Worm (Caenorhabditis elegans) whole organism, L3 larva: ENCODE results near the gene F46F5.11.

Experiments
- ZK546.5 ChIP-seq: sonication (generic microtip); optimal IDR thresholded peaks from 2 replicates; lab custom pipeline; 2017; ENCODE audit warnings: missing biosample characterization, missing genetic modification characterization
- aly-2 ChIP-seq: fragments of 150-350 bp; optimal IDR thresholded peaks from 2 replicates; lab custom pipeline; 2014; ENCODE audit warnings: missing biosample characterization, missing genetic modification characterization
- ceh-28 ChIP-seq: fragments of 150-350 bp; optimal IDR thresholded peaks from 2 replicates; lab custom pipeline; 2014; ENCODE audit warnings: missing biosample characterization, missing genetic modification reagents, missing genetic modification characterization
- ceh-9 ChIP-seq: sonication (generic microtip); optimal IDR thresholded peaks from 2 replicates; lab custom pipeline; 2018; ENCODE audit warnings: missing biosample characterization, missing genetic modification characterization
- daf-12 ChIP-seq: fragments of 150-350 bp; optimal IDR thresholded peaks from 2 replicates; lab custom pipeline; 2014; ENCODE audit warnings: missing biosample characterization, missing genetic modification reagents, missing genetic modification characterization
- egl-27 ChIP-seq: sonication (generic microtip); optimal IDR thresholded peaks from 4 replicates; lab custom pipeline; 2017; ENCODE audit warnings: missing biosample characterization, missing genetic modification reagents, missing genetic modification characterization
- egl-5 ChIP-seq: fragments of 150-350 bp; optimal IDR thresholded peaks from 2 replicates; lab custom pipeline; 2017; ENCODE audit warnings: missing biosample characterization, missing genetic modification reagents, missing genetic modification characterization, inconsistent platforms
- elt-1 ChIP-seq: fragments of 150-350 bp; optimal IDR thresholded peaks from 2 replicates; lab custom pipeline; 2014; ENCODE audit warnings: missing biosample characterization, missing genetic modification characterization
- elt-2 ChIP-seq: sonication (generic microtip); optimal IDR thresholded peaks from 2 replicates; lab custom pipeline; 2016; ENCODE audit warnings: missing genetic modification reagents, mild to moderate bottlenecking, missing genetic modification characterization, missing compliant biosample characterization
- elt-3 ChIP-seq, 3 experiments: fragments of 150-350 bp in 1 of 3; sonication (generic microtip) in 2 of 3; optimal IDR thresholded peaks; 2 replicates in 2 of 3; 4 replicates in 1 of 3; lab custom pipeline; 2014 to 2017; ENCODE audit warnings: missing biosample characterization in 3 of 3, missing genetic modification characterization in 3 of 3
- eor-1 ChIP-seq, 2 experiments: fragments of 150-350 bp; optimal IDR thresholded peaks; 2 replicates each; lab custom pipeline; 2014 to 2018; ENCODE audit warnings: missing biosample characterization in 2 of 2, missing genetic modification characterization in 2 of 2
- fkh-10 ChIP-seq: sonication (generic microtip); optimal IDR thresholded peaks from 2 replicates; lab custom pipeline; 2017; ENCODE audit warnings: missing biosample characterization, missing genetic modification reagents, missing genetic modification characterization
- hmg-11 ChIP-seq: sonication (generic microtip); optimal IDR thresholded peaks from 2 replicates; lab custom pipeline; 2016; ENCODE audit warnings: missing genetic modification characterization, missing compliant biosample characterization
- lin-39 ChIP-seq: fragments of 150-350 bp; optimal IDR thresholded peaks from 2 replicates; lab custom pipeline; 2018; ENCODE audit warnings: missing biosample characterization, missing genetic modification reagents, missing genetic modification characterization
- mdl-1 ChIP-seq: fragments of 150-350 bp; optimal IDR thresholded peaks from 2 replicates; lab custom pipeline; 2014; ENCODE audit warnings: missing biosample characterization, missing genetic modification characterization
- mml-1 ChIP-seq: fragments of 150-350 bp; sonication (generic microtip); optimal IDR thresholded peaks from 3 replicates; lab custom pipeline; 2014; ENCODE audit warnings: missing biosample characterization, missing genetic modification characterization
- nfya-1 ChIP-seq: sonication (generic microtip); optimal IDR thresholded peaks from 2 replicates; lab custom pipeline; 2017; ENCODE audit warnings: missing genetic modification characterization, mild to moderate bottlenecking, missing compliant biosample characterization, antibody characterized with exemption, moderate library complexity; ENCODE audit not compliant: insufficient read depth
- nhr-12 ChIP-seq: fragments of 150-350 bp; optimal IDR thresholded peaks from 2 replicates; lab custom pipeline; 2014; ENCODE audit warnings: missing biosample characterization, missing genetic modification characterization
- nhr-23 ChIP-seq: fragments of 150-350 bp; optimal IDR thresholded peaks from 2 replicates; lab custom pipeline; 2014; ENCODE audit warnings: missing biosample characterization, missing genetic modification reagents, missing genetic modification characterization
- nhr-25 ChIP-seq: sonication (generic microtip); optimal IDR thresholded peaks from 2 replicates; lab custom pipeline; 2017; ENCODE audit warnings: missing biosample characterization, missing genetic modification characterization
- nhr-28 ChIP-seq: fragments of 150-350 bp; optimal IDR thresholded peaks from 2 replicates; lab custom pipeline; 2014; ENCODE audit warnings: missing biosample characterization, missing genetic modification characterization
- nhr-43 ChIP-seq: sonication (generic microtip); optimal IDR thresholded peaks from 2 replicates; lab custom pipeline; 2016; ENCODE audit warnings: mild to moderate bottlenecking, missing genetic modification characterization, missing compliant biosample characterization; ENCODE audit not compliant: poor library complexity, severe bottlenecking
- nhr-67 ChIP-seq: fragments of 150-350 bp; optimal IDR thresholded peaks from 2 replicates; lab custom pipeline; 2014; ENCODE audit warnings: missing biosample characterization, missing genetic modification characterization
- nhr-76 ChIP-seq: fragments of 150-350 bp; sonication (generic microtip); optimal IDR thresholded peaks from 5 replicates; lab custom pipeline; 2014; ENCODE audit warnings: missing biosample characterization, missing genetic modification characterization
- nhr-77 ChIP-seq: fragments of 150-350 bp; optimal IDR thresholded peaks from 2 replicates; lab custom pipeline; 2014; ENCODE audit warnings: missing biosample characterization, missing genetic modification characterization
- pha-4 ChIP-seq: fragments of 150-350 bp; optimal IDR thresholded peaks from 2 replicates; lab custom pipeline; 2014; ENCODE audit warnings: missing biosample characterization, missing genetic modification reagents, missing genetic modification characterization
- sea-2 ChIP-seq: fragments of 150-350 bp; sonication (generic microtip); optimal IDR thresholded peaks from 4 replicates; lab custom pipeline; 2014; ENCODE audit warnings: missing biosample characterization, missing genetic modification reagents, missing genetic modification characterization
- snpc-4 ChIP-seq: fragments of 150-350 bp; optimal IDR thresholded peaks from 2 replicates; lab custom pipeline; 2014; ENCODE audit warnings: missing biosample characterization, missing genetic modification characterization
- tbx-2 ChIP-seq: sonication (generic microtip); optimal IDR thresholded peaks from 2 replicates; lab custom pipeline; 2016; ENCODE audit warnings: mild to moderate bottlenecking, missing genetic modification characterization, missing compliant biosample characterization
- unc-39 ChIP-seq: sonication (generic microtip); optimal IDR thresholded peaks from 4 replicates; lab custom pipeline; 2017; ENCODE audit warnings: missing biosample characterization, missing genetic modification characterization
- ztf-11 ChIP-seq: fragments of 150-350 bp; optimal IDR thresholded peaks from 2 replicates; lab custom pipeline; 2014; ENCODE audit warnings: missing biosample characterization, missing genetic modification characterization
- ztf-4 ChIP-seq: fragments of 150-350 bp; optimal IDR thresholded peaks from 2 replicates; lab custom pipeline; 2014; ENCODE audit warnings: missing biosample characterization, missing genetic modification characterization

Gene F46F5.11

DNA sequence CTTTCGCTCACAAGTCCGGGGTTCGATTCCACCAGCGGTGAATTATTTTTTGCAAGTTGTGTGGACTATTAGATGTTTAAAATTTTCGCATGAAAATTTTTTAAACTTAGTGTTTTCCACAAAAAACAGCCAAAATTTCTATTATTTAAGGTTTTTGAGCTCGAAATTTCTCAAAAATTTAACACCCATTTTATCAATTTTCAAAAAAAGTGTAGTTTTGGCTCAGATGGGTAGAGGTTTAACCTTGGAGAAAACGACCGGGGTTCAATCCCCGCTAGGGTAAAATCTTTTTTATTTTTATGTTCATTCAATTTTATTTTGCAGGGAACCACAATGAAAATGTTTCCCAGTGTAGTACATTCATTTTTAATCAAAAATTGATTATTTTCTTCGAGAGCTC is 39.3 kb upstream of the F46F5.11 start:
- TF ChIP-seq elt-2 (tag; lab: Kevin White, UChicago): no peak
- TF ChIP-seq nhr-28 (tag; lab: Kevin White, UChicago): no peak

DNA sequence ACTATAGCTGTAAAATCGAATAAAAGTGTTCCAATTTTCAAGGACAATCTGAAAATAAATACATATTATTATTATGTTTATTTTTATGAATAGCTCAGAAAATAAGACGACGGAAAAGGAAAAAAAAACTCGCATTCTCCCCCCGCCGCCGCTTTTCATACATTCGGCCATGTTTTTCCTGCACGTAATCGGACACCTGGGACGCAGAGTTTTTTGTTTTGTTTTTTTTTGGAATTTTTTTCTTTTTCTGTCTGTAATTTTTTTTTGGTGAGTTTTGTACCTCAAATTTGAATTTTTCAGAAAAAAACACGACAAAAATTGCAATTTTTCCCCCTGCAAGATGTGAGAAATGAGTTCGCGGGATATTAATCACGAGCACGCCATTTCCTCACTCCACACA is 38.3 kb upstream of the F46F5.11 start, which contains the start of gene C08G5.6:
Gene C08G5.6 (plus strand): TSS at position 301 of the 400 bp plus-strand sequence.
- TF ChIP-seq nhr-67 (tag; lab: Kevin White, UChicago) (no peak), nhr-77 (tag; lab: Kevin White, UChicago) (no peak), snpc-4 (tag; lab: Kevin White, UChicago) (no peak), daf-12 (no peak), ztf-11 (tag; lab: Kevin White, UChicago) (no peak), elt-3 (tag; optimal IDR thresholded peaks at IDR 0.05; lab: Kevin White, UChicago) (no peak), egl-5 (tag; lab: Kevin White, UChicago) (no peak)

DNA sequence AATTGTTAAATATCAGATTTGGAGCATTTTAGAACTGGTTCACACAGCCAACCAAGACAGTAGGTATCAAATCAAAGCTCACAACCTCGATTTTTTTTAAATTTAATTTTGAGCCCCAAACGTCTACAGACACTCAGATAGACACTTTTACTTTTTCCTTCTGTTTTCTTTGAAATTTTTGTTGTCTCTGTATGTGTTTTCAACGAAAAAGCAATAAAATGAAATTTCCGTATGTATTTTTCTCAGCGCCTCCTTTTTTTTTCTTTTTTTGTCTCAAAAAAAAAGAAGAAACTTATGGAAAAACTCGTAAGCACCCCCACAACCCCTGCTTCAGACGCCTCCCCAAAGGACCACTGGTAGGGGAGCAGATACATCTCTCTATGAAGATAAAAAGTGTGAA is 34.7 kb upstream of the F46F5.11 start:
- no peak for TF ChIP-seq daf-12
- peak; percentile 61 for TF ChIP-seq fkh-10
- no peak for TF ChIP-seq elt-1

DNA sequence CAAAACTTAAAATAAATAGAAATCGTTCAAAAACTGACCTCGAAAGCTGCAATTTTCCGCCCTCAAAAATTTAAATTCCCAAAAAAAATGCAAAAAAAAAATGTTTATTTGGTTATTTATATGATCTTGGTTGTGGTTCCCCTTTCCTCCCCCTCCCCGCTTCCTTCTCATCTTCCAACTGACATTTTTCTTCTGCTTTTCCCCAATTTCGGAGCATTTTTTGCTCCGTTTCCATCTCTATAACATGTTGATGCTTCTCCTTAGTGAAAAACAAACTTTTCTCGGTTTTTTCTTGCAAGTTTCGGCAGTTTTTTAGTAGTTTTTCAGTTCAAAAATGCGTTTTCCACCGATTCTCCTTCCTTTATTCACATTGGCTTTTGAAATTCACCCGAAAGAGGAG is 33.5 kb upstream of the F46F5.11 start, which contains the start of gene Y39F10A.1:
Gene Y39F10A.1 (plus strand): TSS at position 301 of the 400 bp plus-strand sequence.
- TF ChIP-seq mdl-1 (no peak), sea-2 (no peak), eor-1 (tag; optimal IDR thresholded peaks at IDR 0.05; lab: Kevin White, UChicago) (no peak), mml-1 (tag; lab: Kevin White, UChicago) (no peak), ceh-9 (tag; lab: Kevin White, UChicago) (no peak), nhr-12 (tag; lab: Kevin White, UChicago) (no peak)

DNA sequence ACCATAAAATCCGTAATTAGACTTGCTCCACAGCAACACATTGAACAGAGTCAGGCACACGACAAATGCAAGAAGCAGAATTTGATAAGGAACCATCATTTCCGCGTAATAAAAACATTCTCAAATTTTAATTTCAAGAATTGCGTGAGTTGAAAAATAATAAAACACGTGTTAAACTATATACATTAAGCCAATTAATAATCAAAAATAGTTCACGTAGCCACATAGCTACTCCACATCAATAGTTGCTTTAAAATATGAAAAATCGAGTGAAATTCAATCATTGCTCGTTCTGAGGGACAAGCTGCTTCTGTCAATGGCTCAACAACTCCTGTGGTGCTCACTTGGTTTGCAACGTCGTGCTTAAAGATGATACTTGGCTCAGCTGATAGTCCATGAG is 25.7 kb upstream of the F46F5.11 start, which contains the start of gene Y39F10A.3:
Gene Y39F10A.3 (minus strand): TSS at position 101 of the 400 bp plus-strand sequence.
- no peak for TF ChIP-seq ceh-28 (tag; lab: Kevin White, UChicago)
- TF ChIP-seq ztf-4 (tag; lab: Kevin White, UChicago): no peak
- no peak for TF ChIP-seq nfya-1 (tag; lab: Kevin White, UChicago)
- TF ChIP-seq egl-27 (tag; lab: Kevin White, UChicago): no peak
- no peak for TF ChIP-seq ztf-11 (tag; lab: Kevin White, UChicago)
- no peak for TF ChIP-seq ZK546.5
- TF ChIP-seq elt-2 (tag; lab: Kevin White, UChicago): no peak
- no peak for TF ChIP-seq elt-1
- TF ChIP-seq nhr-23 (tag; lab: Kevin White, UChicago): no peak
- no peak for TF ChIP-seq mml-1 (tag; lab: Kevin White, UChicago)
- no peak for TF ChIP-seq ceh-9 (tag; lab: Kevin White, UChicago)
- TF ChIP-seq hmg-11 (tag; lab: Kevin White, UChicago): no peak
- TF ChIP-seq snpc-4 (tag; lab: Kevin White, UChicago): no peak
- no peak for TF ChIP-seq tbx-2 (tag; lab: Kevin White, UChicago)
- TF ChIP-seq fkh-10: no peak
- TF ChIP-seq nhr-76 (tag; lab: Kevin White, UChicago): no peak
- no peak for TF ChIP-seq sea-2
- no peak for TF ChIP-seq nhr-77 (tag; lab: Kevin White, UChicago)

DNA sequence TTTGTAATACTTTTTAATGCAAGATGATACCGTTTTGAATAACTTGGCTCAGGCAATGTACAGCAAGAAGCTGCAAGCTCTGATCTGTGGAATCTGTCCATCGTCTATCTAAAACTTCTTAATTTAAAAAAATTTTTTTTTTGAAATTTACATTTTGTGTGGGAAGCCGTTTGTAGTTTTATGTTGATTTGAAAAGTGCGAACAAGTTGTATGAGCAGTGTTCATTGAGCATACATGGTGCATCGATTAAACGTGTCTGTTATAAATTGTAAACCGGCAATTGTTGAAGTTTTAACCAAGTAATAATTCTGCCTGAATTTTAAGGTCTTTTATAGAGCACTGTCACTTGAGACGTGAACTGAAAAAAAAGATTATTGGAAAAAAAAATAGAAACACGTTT is 25.0 kb upstream of the F46F5.11 start, which contains the start of gene Y39F10A.6:
Gene Y39F10A.6 (minus strand): TSS at position 101 of the 400 bp plus-strand sequence.
- TF ChIP-seq pha-4 (tag; lab: Kevin White, UChicago) (no peak), elt-2 (tag; lab: Kevin White, UChicago) (no peak), nhr-43 (no peak), lin-39 (no peak), tbx-2 (tag; lab: Kevin White, UChicago) (no peak), unc-39 (tag; lab: Kevin White, UChicago) (no peak), ceh-28 (tag; lab: Kevin White, UChicago) (no peak), nhr-25 (tag; lab: Kevin White, UChicago) (no peak), aly-2 (no peak), ztf-11 (tag; lab: Kevin White, UChicago) (no peak)
- TF ChIP-seq, all 47 proteins: peak for 0
